Fruit fly (Drosophila melanogaster) whole organism, embryonic: ENCODE results near the gene Slip1.

ENCODE experiments used
- Antp ChIP-seq: fragments of 200-800 bp; sonication (Bioruptor generic); optimal IDR thresholded peaks from 3 replicates; lab custom pipeline; 2016; ENCODE audit warnings: missing biosample characterization, missing genetic modification characterization
- CG10321 ChIP-seq: fragments of 200-800 bp; sonication (Bioruptor generic); IDR thresholded peaks from 2 replicates; pipeline ENCODE4 v1.3.6; 2022; ENCODE audit warnings: missing biosample characterization, missing genetic modification characterization
- CG15011 ChIP-seq: fragments of 200-800 bp; sonication (Bioruptor generic); optimal IDR thresholded peaks from 3 replicates; lab custom pipeline; 2018; ENCODE audit warnings: missing biosample characterization, mild to moderate bottlenecking, missing genetic modification characterization
- CG15479 ChIP-seq: fragments of 200-800 bp; sonication (Bioruptor generic); optimal IDR thresholded peaks from 3 replicates; lab custom pipeline; 2019; ENCODE audit warnings: missing biosample characterization, mild to moderate bottlenecking, missing genetic modification characterization, moderate library complexity
- CG15514 ChIP-seq: fragments of 200-800 bp; sonication (Bioruptor generic); optimal IDR thresholded peaks from 3 replicates; lab custom pipeline; 2017; ENCODE audit warnings: missing biosample characterization, missing genetic modification characterization, mild to moderate bottlenecking, moderate library complexity, missing genetic modification reagents
- CG15696 ChIP-seq: fragments of 200-800 bp; sonication (Bioruptor generic); optimal IDR thresholded peaks from 2 replicates; lab custom pipeline; 2019; ENCODE audit warnings: missing biosample characterization, mild to moderate bottlenecking, missing genetic modification characterization, moderate library complexity
- CG17802 ChIP-seq: fragments of 200-800 bp; sonication (Bioruptor generic); optimal IDR thresholded peaks from 2 replicates; lab custom pipeline; 2018; ENCODE audit warnings: missing biosample characterization, mild to moderate bottlenecking, missing genetic modification characterization, moderate library complexity
- CG30431 ChIP-seq: fragments of 200-800 bp; sonication (Bioruptor generic); optimal IDR thresholded peaks from 2 replicates; lab custom pipeline; 2017; ENCODE audit warnings: missing biosample characterization, missing genetic modification characterization
- CG33557 ChIP-seq: fragments of 200-800 bp; sonication (Bioruptor generic); optimal IDR thresholded peaks from 2 replicates; lab custom pipeline; 2019; ENCODE audit warnings: missing biosample characterization, mild to moderate bottlenecking, missing genetic modification characterization, moderate library complexity
- CG3847 ChIP-seq: fragments of 200-800 bp; sonication (Bioruptor generic); IDR thresholded peaks from 2 replicates; pipeline ENCODE4 v1.3.6; 2022; ENCODE audit warnings: missing biosample characterization, missing genetic modification characterization
- CG4328 ChIP-seq: fragments of 200-800 bp; sonication (Bioruptor generic); optimal IDR thresholded peaks from 3 replicates; lab custom pipeline; 2017; ENCODE audit warnings: missing biosample characterization, missing genetic modification reagents, missing genetic modification characterization
- CG4404 ChIP-seq: fragments of 200-800 bp; sonication (Bioruptor generic); IDR thresholded peaks from 2 replicates; pipeline ENCODE4 v1.3.6; 2022; ENCODE audit warnings: missing biosample characterization, missing genetic modification characterization
- D ChIP-seq, 2 experiments: fragments of 200-800 bp in 1 of 2; fragments of >200 bp in 1 of 2; sonication (Bioruptor generic) in 1 of 2; optimal IDR thresholded peaks; 2 replicates in 1 of 2; 3 replicates in 1 of 2; lab custom pipeline; 2017; ENCODE audit warnings: mild to moderate bottlenecking in 1 of 2, missing biosample characterization in 1 of 2, missing genetic modification characterization in 1 of 2, missing genetic modification reagents in 1 of 2
- Deaf1 ChIP-seq: fragments of 200-800 bp; optimal IDR thresholded peaks from 3 replicates; lab custom pipeline; 2019; ENCODE audit warnings: missing biosample characterization, mild to moderate bottlenecking, missing genetic modification characterization, moderate library complexity
- Dip3 ChIP-seq: fragments of 200-800 bp; sonication (Bioruptor generic); optimal IDR thresholded peaks from 3 replicates; lab custom pipeline; 2016; ENCODE audit warnings: missing biosample characterization, missing genetic modification characterization
- Elba2 ChIP-seq: fragments of 200-800 bp; sonication (Bioruptor generic); optimal IDR thresholded peaks from 3 replicates; lab custom pipeline; 2016; ENCODE audit warnings: missing biosample characterization, missing genetic modification characterization
- GATAe ChIP-seq: fragments of 200-800 bp; sonication (Bioruptor generic); conservative IDR thresholded peaks from 2 replicates; pipeline ENCODE4 v1.3.6; 2022; ENCODE audit warnings: missing biosample characterization, missing genetic modification characterization
- Jarid2 ChIP-seq: fragments of 200-800 bp; sonication (Bioruptor generic); optimal IDR thresholded peaks from 3 replicates; lab custom pipeline; 2017; ENCODE audit warnings: mild to moderate bottlenecking, missing biosample characterization, missing genetic modification reagents, missing genetic modification characterization
- Med ChIP-seq: fragments of 200-800 bp; sonication (Bioruptor generic); peaks from one replicate; lab custom pipeline; 2016; ENCODE audit warnings: missing biosample characterization, missing genetic modification characterization, mild to moderate bottlenecking, inconsistent platforms, moderate library complexity
- Nf-YA ChIP-seq: fragments of 200-800 bp; sonication (Bioruptor generic); IDR thresholded peaks from 2 replicates; pipeline ENCODE4 v1.3.6; 2022; ENCODE audit warnings: missing biosample characterization, missing genetic modification characterization
- Nf-YB ChIP-seq: fragments of 200-800 bp; sonication (Bioruptor generic); optimal IDR thresholded peaks from 3 replicates; lab custom pipeline; 2019; ENCODE audit warnings: missing biosample characterization, mild to moderate bottlenecking, missing genetic modification characterization, moderate library complexity
- Nf-YC ChIP-seq: fragments of 200-800 bp; optimal IDR thresholded peaks from 3 replicates; lab custom pipeline; 2019; ENCODE audit warnings: missing biosample characterization, mild to moderate bottlenecking, missing genetic modification characterization, moderate library complexity
- Usf ChIP-seq: fragments of 200-800 bp; sonication (Bioruptor generic); optimal IDR thresholded peaks from 2 replicates; lab custom pipeline; 2017; ENCODE audit warnings: missing genotype, missing biosample characterization, missing genetic modification characterization
- ac ChIP-seq: fragments of 200-800 bp; sonication (Bioruptor generic); optimal IDR thresholded peaks from 3 replicates; lab custom pipeline; 2017; ENCODE audit warnings: missing biosample characterization, mild to moderate bottlenecking, missing genetic modification characterization
- bbx ChIP-seq: fragments of 200-800 bp; sonication (Bioruptor generic); IDR thresholded peaks from 2 replicates; pipeline ENCODE4 v1.3.6; 2022; ENCODE audit warnings: missing biosample characterization, missing genetic modification characterization; ENCODE audit not compliant: partially characterized antibody
- chinmo ChIP-seq: fragments of 200-800 bp; sonication (Bioruptor generic); IDR thresholded peaks from 4 replicates; pipeline ENCODE4 v1.3.6; 2022; ENCODE audit warnings: missing biosample characterization, missing genetic modification characterization; ENCODE audit not compliant: partially characterized antibody
- chm ChIP-seq: fragments of 200-800 bp; sonication (Bioruptor generic); IDR thresholded peaks from 2 replicates; pipeline ENCODE4 v1.3.6; 2022; ENCODE audit warnings: missing biosample characterization, missing genetic modification characterization
- chn ChIP-seq: fragments of 200-800 bp; sonication (Bioruptor generic); optimal IDR thresholded peaks from 2 replicates; lab custom pipeline; 2016; ENCODE audit warnings: missing biosample characterization, missing genetic modification characterization
- crol ChIP-seq: fragments of 200-800 bp; sonication (Bioruptor generic); IDR thresholded peaks from 2 replicates; pipeline ENCODE4 v1.3.6; 2022; ENCODE audit warnings: missing biosample characterization, missing genetic modification characterization
- gcm ChIP-seq: fragments of 200-800 bp; sonication (Bioruptor generic); optimal IDR thresholded peaks from 2 replicates; lab custom pipeline; 2019; ENCODE audit warnings: missing biosample characterization, mild to moderate bottlenecking, missing genetic modification characterization, moderate library complexity
- gsb-n ChIP-seq: fragments of 200-800 bp; sonication (Bioruptor generic); optimal IDR thresholded peaks from 3 replicates; lab custom pipeline; 2018; ENCODE audit warnings: missing biosample characterization, mild to moderate bottlenecking, missing genetic modification characterization
- jing ChIP-seq: fragments of 200-800 bp; sonication (Bioruptor generic); optimal IDR thresholded peaks from 2 replicates; lab custom pipeline; 2018; ENCODE audit warnings: missing biosample characterization, mild to moderate bottlenecking, missing genetic modification characterization
- nerfin-1 ChIP-seq: fragments of 200-800 bp; sonication (Bioruptor generic); optimal IDR thresholded peaks from 3 replicates; lab custom pipeline; 2019; ENCODE audit warnings: missing biosample characterization, mild to moderate bottlenecking, missing genetic modification characterization, moderate library complexity
- pan ChIP-seq, 4 experiments: fragments of >200 bp in 3 of 4; fragments of 200-800 bp in 1 of 4; sonication (Bioruptor generic) in 1 of 4; optimal IDR thresholded peaks in 3 of 4; IDR thresholded peaks in 1 of 4; 2 replicates each; pipeline versions ENCODE4 v1.3.6 to Lab custom; 2017 to 2022; ENCODE audit warnings: missing biosample characterization in 2 of 4, missing genetic modification characterization in 2 of 4, mixed read lengths in 1 of 4
- pros ChIP-seq: fragments of 200-800 bp; sonication (Bioruptor generic); optimal IDR thresholded peaks from 3 replicates; lab custom pipeline; 2019; ENCODE audit warnings: missing biosample characterization, mild to moderate bottlenecking, missing genetic modification characterization, moderate library complexity
- seq ChIP-seq: fragments of 200-800 bp; sonication (Bioruptor generic); IDR thresholded peaks from 2 replicates; pipeline ENCODE4 v1.3.6; 2022; ENCODE audit warnings: missing biosample characterization, missing genetic modification characterization
- sna ChIP-seq: fragments of 200-800 bp; sonication (Bioruptor generic); IDR thresholded peaks from 2 replicates; pipeline ENCODE4 v1.3.6; 2022; ENCODE audit warnings: missing biosample characterization, missing genetic modification characterization; ENCODE audit not compliant: partially characterized antibody
- stc ChIP-seq: fragments of 200-800 bp; sonication (Bioruptor generic); IDR thresholded peaks from 2 replicates; pipeline ENCODE4 v1.3.6; 2022; ENCODE audit warnings: missing biosample characterization, missing genetic modification characterization
- unc-4 ChIP-seq: fragments of 200-800 bp; sonication (Bioruptor generic); IDR thresholded peaks from 2 replicates; pipeline ENCODE4 v1.3.6; 2022; ENCODE audit warnings: missing biosample characterization, missing genetic modification characterization; ENCODE audit not compliant: partially characterized antibody
- zen2 ChIP-seq: fragments of 200-800 bp; sonication (Bioruptor generic); IDR thresholded peaks from 3 replicates; pipeline ENCODE4 v1.3.6; 2022; ENCODE audit warnings: missing biosample characterization, missing genetic modification characterization; ENCODE audit not compliant: partially characterized antibody

The Slip1 gene

DNA sequence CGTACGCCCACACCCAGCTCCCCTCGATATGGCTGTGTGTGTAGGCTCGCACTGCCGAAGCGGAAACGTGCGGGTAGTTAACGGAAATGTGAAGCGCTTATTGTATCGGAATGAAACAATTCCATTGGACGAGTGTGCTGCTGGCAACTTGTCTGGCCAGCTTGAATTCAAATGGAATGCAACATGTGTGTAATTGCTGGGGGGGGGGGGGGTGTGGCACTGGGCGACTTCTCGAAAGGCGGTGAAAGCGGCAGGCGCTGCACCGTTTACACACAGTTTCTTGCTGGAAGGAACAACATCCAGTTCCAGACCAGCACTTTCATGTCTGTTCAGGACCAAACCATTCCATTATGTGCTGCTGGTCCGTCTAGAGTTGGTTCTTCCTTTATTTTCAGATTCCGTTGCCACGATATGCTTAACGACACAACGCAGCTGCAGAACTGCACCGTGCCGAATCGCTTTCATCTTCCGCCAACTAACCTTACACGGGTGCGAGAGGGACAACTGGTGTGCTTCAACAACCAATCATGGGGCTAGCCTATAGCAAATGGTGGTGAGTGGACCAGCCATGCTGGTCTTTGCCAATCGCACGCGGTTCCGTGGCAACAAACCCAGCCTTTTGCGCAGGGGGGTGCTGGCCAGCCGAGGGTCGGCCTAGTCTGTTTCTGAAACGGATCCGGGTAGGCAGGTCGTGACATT is 40.7 kb downstream of the Slip1 start:
- TF ChIP-seq nerfin-1 (peak; percentile 41), pan (optimal IDR thresholded peaks at IDR 0.05; lab: Kevin White, UChicago) (peak in 1 of 2 experiments; percentile 19), pan (GFP tag; optimal IDR thresholded peaks at IDR 0.05 in 1 of 2, IDR thresholded peaks at IDR 0.05 in 1 of 2) (peak in 1 of 2 experiments; percentile 92), D (optimal IDR thresholded peaks at IDR 0.05; lab: Kevin White, UChicago) (peak; percentile 53), D (GFP tag; optimal IDR thresholded peaks at IDR 0.05; lab: Kevin White, UChicago) (no peak), Usf (GFP tag; lab: Kevin White, UChicago) (no peak), CG30431 (GFP tag; lab: Kevin White, UChicago) (no peak), ac (GFP tag; lab: Kevin White, UChicago) (peak; percentile 15), chm (peak; percentile 12; the same call in 1 of the 2 replicates), CG4404 (no peak), CG15479 (GFP tag; lab: Kevin White, UChicago) (no peak), jing (no peak), chn (GFP tag; lab: Kevin White, UChicago) (no peak), CG10321 (GFP tag; lab: Robert Waterston, UW) (peak; percentile 95), Nf-YC (tag; lab: Kevin White, UChicago) (peak; percentile 100), Antp (GFP tag; lab: Kevin White, UChicago) (no peak), Nf-YB (peak; percentile 100), stc (GFP tag; lab: Robert Waterston, UW) (no peak), CG17802 (tag; lab: Kevin White, UChicago) (peak; percentile 83), CG15514 (GFP tag; lab: Kevin White, UChicago) (no peak), CG15011 (GFP tag; lab: Kevin White, UChicago) (no peak), Nf-YA (GFP tag; lab: Robert Waterston, UW) (peak; percentile 99), gcm (GFP tag; lab: Kevin White, UChicago) (peak; percentile 25), Med (peak; percentile 27), GATAe (GFP tag; lab: Robert Waterston, UW) (no peak), CG4328 (GFP tag; lab: Kevin White, UChicago) (no peak), chinmo (0 out of 4 replicates have a peak, but pooled peaks have one; percentile 68), seq (GFP tag; lab: Robert Waterston, UW) (peak; percentile 52; the same call in 1 of the 2 replicates), Deaf1 (tag; lab: Kevin White, UChicago) (peak; percentile 71), zen2 (GFP tag; lab: Robert Waterston, UW) (peak; percentile 31; the same call in 2 of the 3 replicates), sna (GFP tag; lab: Robert Waterston, UW) (peak; percentile 32; the same call in 1 of the 2 replicates), pros (GFP tag; lab: Kevin White, UChicago) (peak; percentile 59), Elba2 (no peak), Dip3 (no peak), CG33557 (GFP tag; lab: Kevin White, UChicago) (no peak), Jarid2 (peak; percentile 78), bbx (GFP tag; lab: Robert Waterston, UW) (0 out of 2 replicates have a peak, but pooled peaks have one; percentile 42), gsb-n (tag; lab: Kevin White, UChicago) (peak; percentile 98), CG3847 (GFP tag; lab: Robert Waterston, UW) (no peak), crol (GFP tag; lab: Robert Waterston, UW) (peak; percentile 65; the same call in 1 of the 2 replicates), unc-4 (no peak), CG15696 (no peak)
